Fruit fly (Drosophila melanogaster): ENCODE measurements around the gene edin.
A peak's percentile ranks its signal among the peaks of the same experiment; 100 is the strongest.

edin gene

dm6 chr3L:17500315-17500985, 5.8 kb downstream of the edin start:
- TF ChIP-seq CG3919 (GFP tag; optimal IDR thresholded peaks at IDR 0.05) (no peak), acj6 (GFP tag; optimal IDR thresholded peaks at IDR 0.05) (no peak), Smox (GFP tag; optimal IDR thresholded peaks at IDR 0.05) (no peak), CG1621 (tag; optimal IDR thresholded peaks at IDR 0.05) (peak; percentile 47), ss (GFP tag; optimal IDR thresholded peaks at IDR 0.05) (peak; percentile 67 to 84), dsx (GFP tag; optimal IDR thresholded peaks at IDR 0.05; ENCODE audit: poor library complexity, severe bottlenecking) (peak; percentile 39), CG6163 (GFP tag; IDR thresholded peaks at IDR 0.05) (peak; percentile 61; the same call in 2 of the 3 replicates), salr (GFP tag; optimal IDR thresholded peaks at IDR 0.05) (no peak), Eip93F (GFP tag; optimal IDR thresholded peaks at IDR 0.05) (no peak), OdsH (GFP tag; optimal IDR thresholded peaks at IDR 0.05) (no peak), CG32006 (GFP tag; optimal IDR thresholded peaks at IDR 0.05) (peak; percentile 18), CG7368 (GFP tag; optimal IDR thresholded peaks at IDR 0.05) (no peak), Ets96B (tag; optimal IDR thresholded peaks at IDR 0.05) (no peak), pdm3 (GFP tag; optimal IDR thresholded peaks at IDR 0.05) (peak; percentile 2), eg (GFP tag; IDR thresholded peaks at IDR 0.05) (peak; percentile 69; the same call in 2 of the 3 replicates), fkh (GFP tag; optimal IDR thresholded peaks at IDR 0.05) (no peak), Ets21C (GFP tag; optimal IDR thresholded peaks at IDR 0.05) (no peak), CG4318 (GFP tag; optimal IDR thresholded peaks at IDR 0.05) (no peak), Sox14 (GFP tag; optimal IDR thresholded peaks at IDR 0.05) (peak; percentile 60), CG6276 (GFP tag; optimal IDR thresholded peaks at IDR 0.05) (peak; percentile 61), Hr38 (GFP tag; optimal IDR thresholded peaks at IDR 0.05) (no peak), CG11294 (GFP tag; IDR thresholded peaks at IDR 0.05) (no peak), vri (GFP tag; optimal IDR thresholded peaks at IDR 0.05) (peak; percentile 26), cyc (GFP tag; optimal IDR thresholded peaks at IDR 0.05) (no peak), CG34406 (GFP tag; optimal IDR thresholded peaks at IDR 0.05) (no peak), Gug (GFP tag; IDR thresholded peaks at IDR 0.05) (no peak), Met (GFP tag; optimal IDR thresholded peaks at IDR 0.05) (no peak), spab (GFP tag; optimal IDR thresholded peaks at IDR 0.05) (no peak), CG16779 (tag; optimal IDR thresholded peaks at IDR 0.05) (peak; percentile 7), esn (GFP tag; optimal IDR thresholded peaks at IDR 0.05) (no peak), CG9139 (GFP tag; optimal IDR thresholded peaks at IDR 0.05) (no peak), Sox102F (GFP tag; optimal IDR thresholded peaks at IDR 0.05) (no peak), CG3032 (tag; optimal IDR thresholded peaks at IDR 0.05) (peak; percentile 16), fd85E (GFP tag; optimal IDR thresholded peaks at IDR 0.05) (no peak), CG11902 (GFP tag; optimal IDR thresholded peaks at IDR 0.05) (no peak), Lpt (GFP tag; optimal IDR thresholded peaks at IDR 0.05) (peak; percentile 73), Blimp-1 (GFP tag; optimal IDR thresholded peaks at IDR 0.05) (peak; percentile 84), CG31627 (GFP tag; optimal IDR thresholded peaks at IDR 0.05) (no peak), Eip75B (GFP tag; optimal IDR thresholded peaks at IDR 0.05) (peak; percentile 18), CG10631 (GFP tag; optimal IDR thresholded peaks at IDR 0.05) (no peak), lz (GFP tag; optimal IDR thresholded peaks at IDR 0.05) (no peak), svp (GFP tag) (peak; percentile 57), topi (GFP tag; optimal IDR thresholded peaks at IDR 0.05) (no peak), CG6808 (GFP tag; optimal IDR thresholded peaks at IDR 0.05) (peak; percentile 48), CG15336 (GFP tag; IDR thresholded peaks at IDR 0.05) (peak; percentile 39), Eip78C (GFP tag) (peak; percentile 77), fd59A (GFP tag; optimal IDR thresholded peaks at IDR 0.05) (no peak), net (GFP tag; optimal IDR thresholded peaks at IDR 0.05) (no peak), Sox15 (GFP tag; optimal IDR thresholded peaks at IDR 0.05) (no peak), Hr39 (GFP tag; optimal IDR thresholded peaks at IDR 0.05) (no peak), achi (GFP tag; optimal IDR thresholded peaks at IDR 0.05) (no peak), CG8632 (GFP tag; optimal IDR thresholded peaks at IDR 0.05) (no peak)
